Fruit fly (Drosophila melanogaster) whole organism, pupa: ENCODE measurements around the gene CG33927.
A peak's percentile ranks its signal among the peaks of the same experiment; 100 is the strongest.

ENCODE experiments used
- CG10348 ChIP-seq: fragments of 200-800 bp; sonication (Bioruptor generic); IDR thresholded peaks from 2 replicates; pipeline ENCODE4 v1.3.6; 2022; ENCODE audit warnings: missing biosample characterization, missing genetic modification characterization
- CG12605 ChIP-seq: fragments of 200-800 bp; sonication (Bioruptor generic); IDR thresholded peaks from 2 replicates; pipeline ENCODE4 v1.3.6; 2022; ENCODE audit warnings: missing biosample characterization, missing genetic modification characterization
- CG13204 ChIP-seq: fragments of 200-800 bp; sonication (Bioruptor generic); optimal IDR thresholded peaks from 2 replicates; lab custom pipeline; 2018; ENCODE audit warnings: missing biosample characterization, mild to moderate bottlenecking, missing genetic modification characterization, moderate library complexity
- CG14655 ChIP-seq: fragments of 200-800 bp; sonication (Bioruptor generic); optimal IDR thresholded peaks from 3 replicates; lab custom pipeline; 2017; ENCODE audit warnings: mild to moderate bottlenecking, missing biosample characterization, missing genetic modification reagents, missing genetic modification characterization
- CG15710 ChIP-seq: fragments of 200-800 bp; sonication (Bioruptor generic); optimal IDR thresholded peaks from 2 replicates; lab custom pipeline; 2018; ENCODE audit warnings: missing biosample characterization, mild to moderate bottlenecking, missing genetic modification characterization, moderate library complexity
- CG17806 ChIP-seq: fragments of 200-800 bp; sonication (Bioruptor generic); optimal IDR thresholded peaks from 2 replicates; lab custom pipeline; 2018; ENCODE audit warnings: missing biosample characterization, mild to moderate bottlenecking, missing genetic modification characterization, moderate library complexity
- CG32121 ChIP-seq: fragments of 200-800 bp; sonication (Bioruptor generic); IDR thresholded peaks from 2 replicates; pipeline ENCODE4 v1.3.6; 2022; ENCODE audit warnings: missing biosample characterization, missing genetic modification characterization
- CG34367 ChIP-seq: fragments of 200-800 bp; sonication (Bioruptor generic); optimal IDR thresholded peaks from 2 replicates; lab custom pipeline; 2018; ENCODE audit warnings: missing biosample characterization, mild to moderate bottlenecking, missing genetic modification characterization
- CG4496 ChIP-seq: fragments of 200-800 bp; sonication (Bioruptor generic); IDR thresholded peaks from 3 replicates; pipeline ENCODE4 v1.3.6; 2022; ENCODE audit warnings: missing biosample characterization, missing genetic modification characterization
- CG8159 ChIP-seq: fragments of 200-800 bp; sonication (Bioruptor generic); optimal IDR thresholded peaks from 3 replicates; lab custom pipeline; 2018; ENCODE audit warnings: missing biosample characterization, mild to moderate bottlenecking, missing genetic modification characterization, moderate library complexity
- CG8301 ChIP-seq: fragments of 200-800 bp; sonication (Bioruptor generic); optimal IDR thresholded peaks from 2 replicates; lab custom pipeline; 2018; ENCODE audit warnings: missing biosample characterization, mild to moderate bottlenecking, missing genetic modification characterization
- CG9948 ChIP-seq: fragments of 200-800 bp; sonication (Bioruptor generic); optimal IDR thresholded peaks from 2 replicates; lab custom pipeline; 2018; ENCODE audit warnings: missing biosample characterization, mild to moderate bottlenecking, missing genetic modification characterization, moderate library complexity
- D1 ChIP-seq: fragments of 200-800 bp; sonication (Bioruptor generic); optimal IDR thresholded peaks from 2 replicates; lab custom pipeline; 2018; ENCODE audit warnings: missing biosample characterization, mild to moderate bottlenecking, missing genetic modification characterization, moderate library complexity
- EcR ChIP-seq: fragments of 200-800 bp; sonication (Bioruptor generic); optimal IDR thresholded peaks from 3 replicates; lab custom pipeline; 2019; ENCODE audit warnings: missing biosample characterization, missing genetic modification characterization, mild to moderate bottlenecking, moderate library complexity, missing genetic modification reagents
- Ets98B ChIP-seq: fragments of 200-800 bp; sonication (Bioruptor generic); IDR thresholded peaks from 2 replicates; pipeline ENCODE4 v1.3.6; 2022; ENCODE audit warnings: missing biosample characterization, missing genetic modification characterization
- Pif1A ChIP-seq: fragments of 200-800 bp; sonication (Bioruptor generic); optimal IDR thresholded peaks from 3 replicates; lab custom pipeline; 2016; ENCODE audit warnings: missing biosample characterization, missing genetic modification characterization
- Pif1B ChIP-seq: fragments of 200-800 bp; sonication (Bioruptor generic); optimal IDR thresholded peaks from 3 replicates; lab custom pipeline; 2016; ENCODE audit warnings: missing biosample characterization, missing genetic modification characterization
- Snoo ChIP-seq: fragments of 200-800 bp; sonication (Bioruptor generic); optimal IDR thresholded peaks from 3 replicates; lab custom pipeline; 2017; ENCODE audit warnings: missing biosample characterization, mild to moderate bottlenecking, missing genetic modification characterization, inconsistent platforms
- fd96Ca ChIP-seq: fragments of 200-800 bp; sonication (Bioruptor generic); IDR thresholded peaks from 3 replicates; pipeline ENCODE4 v1.3.6; 2022; ENCODE audit warnings: missing biosample characterization, missing genetic modification characterization
- gl ChIP-seq: fragments of 200-800 bp; sonication (Bioruptor generic); optimal IDR thresholded peaks from 2 replicates; lab custom pipeline; 2018; ENCODE audit warnings: missing biosample characterization, mild to moderate bottlenecking, missing genetic modification characterization
- rn ChIP-seq: fragments of 200-800 bp; sonication (Bioruptor generic); IDR thresholded peaks from 2 replicates; pipeline ENCODE4 v1.3.6; 2022; ENCODE audit warnings: missing biosample characterization, missing genetic modification characterization

Gene CG33927

dm6 chr3R:4658991-4659933, 31.1 kb downstream of the CG33927 start, which contains the start of gene smash:
Gene smash, plus strand, starts transcription at chr3R:4659579.
- TF ChIP-seq Snoo (tag; lab: Kevin White, UChicago) (peak; percentile 45), CG17806 (no peak), CG32121 (GFP tag; lab: Robert Waterston, UW) (peak; percentile 56), EcR (GFP tag; lab: Kevin White, UChicago) (peak; percentile 49), Pif1A (peak; percentile 11), CG10348 (no peak), Pif1B (GFP tag; lab: Kevin White, UChicago) (peak; percentile 27), CG9948 (tag; lab: Kevin White, UChicago) (peak; percentile 11), CG15710 (peak; percentile 32), CG8301 (tag; lab: Kevin White, UChicago) (no peak), CG34367 (tag; lab: Kevin White, UChicago) (no peak), CG8159 (tag; lab: Kevin White, UChicago) (peak; percentile 17), CG12605 (peak; percentile 71), fd96Ca (GFP tag; lab: Robert Waterston, UW) (no peak; the same call in 2 of the 3 replicates), gl (tag; lab: Kevin White, UChicago) (peak; percentile 35), CG13204 (GFP tag; lab: Kevin White, UChicago) (no peak), D1 (tag; lab: Kevin White, UChicago) (peak; percentile 63), CG4496 (peak; percentile 88), CG14655 (no peak), Ets98B (GFP tag; lab: Robert Waterston, UW) (peak; percentile 65; the same call in 1 of the 2 replicates), rn (GFP tag; lab: Robert Waterston, UW) (no peak)

- TF ChIP-seq EcR (GFP tag; lab: Kevin White, UChicago) (peak; percentile 37), CG12605 (peak; percentile 23; the same call in 1 of the 2 replicates), CG8301 (tag; lab: Kevin White, UChicago) (no peak), Ets98B (GFP tag; lab: Robert Waterston, UW) (no peak), Snoo (tag; lab: Kevin White, UChicago) (no peak), CG10348 (no peak), Pif1A (no peak), CG14655 (no peak), Pif1B (GFP tag; lab: Kevin White, UChicago) (peak; percentile 25), CG13204 (GFP tag; lab: Kevin White, UChicago) (no peak), CG15710 (peak; percentile 1), CG32121 (GFP tag; lab: Robert Waterston, UW) (no peak), gl (tag; lab: Kevin White, UChicago) (no peak), CG34367 (tag; lab: Kevin White, UChicago) (no peak), CG9948 (tag; lab: Kevin White, UChicago) (no peak), D1 (tag; lab: Kevin White, UChicago) (no peak), CG4496 (no peak), fd96Ca (GFP tag; lab: Robert Waterston, UW) (no peak), CG8159 (tag; lab: Kevin White, UChicago) (no peak), CG17806 (no peak)
Measured at dm6 chr3R:4654557-4655273, 35.7 kb downstream of the CG33927 start, which contains the start of gene spartin. Gene spartin, plus strand, starts transcription at chr3R:4654800.

- TF ChIP-seq CG9948 (tag; lab: Kevin White, UChicago) (no peak), CG4496 (peak; percentile 41; the same call in 1 of the 3 replicates)
Measured at dm6 chr3R:4649880-4650493, 40.4 kb downstream of the CG33927 start.

dm6 chr3R:4649126-4649811, 41.1 kb downstream of the CG33927 start, which contains the start of gene Karybeta3:
Gene Karybeta3, plus strand, starts transcription at chr3R:4649176.
- TF ChIP-seq CG9948 (tag; lab: Kevin White, UChicago) = no peak
- TF ChIP-seq CG32121 (GFP tag; lab: Robert Waterston, UW) = peak; percentile 73
- peak; percentile 85 for TF ChIP-seq Ets98B (GFP tag; lab: Robert Waterston, UW)
- no peak for TF ChIP-seq D1 (tag; lab: Kevin White, UChicago)
- TF ChIP-seq CG12605 = peak; percentile 75
- peak; percentile 81 for TF ChIP-seq Pif1A
- TF ChIP-seq EcR (GFP tag; lab: Kevin White, UChicago) = peak; percentile 2
- no peak for TF ChIP-seq CG8301 (tag; lab: Kevin White, UChicago)
- TF ChIP-seq fd96Ca (GFP tag; lab: Robert Waterston, UW) = peak; percentile 87; the same call in 2 of the 3 replicates
- peak; percentile 27 for TF ChIP-seq gl (tag; lab: Kevin White, UChicago)
- peak; percentile 89 for TF ChIP-seq CG4496
- peak; percentile 53 for TF ChIP-seq CG8159 (tag; lab: Kevin White, UChicago)
- TF ChIP-seq Snoo (tag; lab: Kevin White, UChicago) = peak; percentile 70
- TF ChIP-seq rn (GFP tag; lab: Robert Waterston, UW) = peak; percentile 47; the same call in 1 of the 2 replicates
- peak; percentile 9; the same call in 1 of the 2 replicates for TF ChIP-seq CG10348
- TF ChIP-seq CG34367 (tag; lab: Kevin White, UChicago) = peak; percentile 38
- TF ChIP-seq CG15710 = peak; percentile 73
- no peak for TF ChIP-seq Pif1B (GFP tag; lab: Kevin White, UChicago)
- TF ChIP-seq CG14655 = no peak
- TF ChIP-seq CG17806 = peak; percentile 40
- TF ChIP-seq CG13204 (GFP tag; lab: Kevin White, UChicago) = no peak
